Worm (Caenorhabditis elegans) whole organism, L1 larva: ENCODE results near the gene dod-20.

Experiments used
- aha-1 ChIP-seq: fragments of 150-350 bp; optimal IDR thresholded peaks from 2 replicates; lab custom pipeline; 2014; ENCODE audit warnings: missing biosample characterization, missing genetic modification characterization
- ceh-82 ChIP-seq, 3 experiments: fragments of 150-350 bp in 1 of 3; sonication (generic microtip) in 2 of 3; optimal IDR thresholded peaks; 2 replicates each; lab custom pipeline; 2014 to 2017; ENCODE audit warnings: missing biosample characterization in 3 of 3, missing genetic modification characterization in 3 of 3
- dsc-1 ChIP-seq: sonication (generic microtip); optimal IDR thresholded peaks from 2 replicates; lab custom pipeline; 2016; ENCODE audit warnings: mild to moderate bottlenecking, missing genetic modification characterization, missing compliant biosample characterization
- nhr-19 ChIP-seq: fragments of 200-800 bp; sonication (Bioruptor generic); conservative IDR thresholded peaks from 2 replicates; pipeline ENCODE4 v1.3.6; 2022; ENCODE audit warnings: missing genetic modification characterization, missing compliant biosample characterization
- nhr-237 ChIP-seq: fragments of 150-350 bp; optimal IDR thresholded peaks from 2 replicates; lab custom pipeline; 2014; ENCODE audit warnings: missing biosample characterization, missing genetic modification characterization
- snpc-4 ChIP-seq: fragments of 150-350 bp; optimal IDR thresholded peaks from 2 replicates; lab custom pipeline; 2014; ENCODE audit warnings: missing biosample characterization, missing genetic modification characterization
- tbx-2 ChIP-seq: sonication (generic microtip); optimal IDR thresholded peaks from 2 replicates; lab custom pipeline; 2016; ENCODE audit warnings: missing genetic modification characterization, missing compliant biosample characterization

ce11 chrV:472589-472988 is 50.4 kb downstream of the dod-20 start, which contains the start of gene srt-31:
- TF ChIP-seq nhr-19 (GFP tag; lab: Robert Waterston, UW): no peak
- no peak for TF ChIP-seq ceh-82 (tag; optimal IDR thresholded peaks at IDR 0.05; lab: Kevin White, UChicago)
- no peak for TF ChIP-seq dsc-1 (tag; lab: Kevin White, UChicago)
- no peak for TF ChIP-seq nhr-237 (tag; lab: Kevin White, UChicago)
- TF ChIP-seq snpc-4 (tag; lab: Kevin White, UChicago): no peak
- TF ChIP-seq aha-1: no peak
- TF ChIP-seq tbx-2 (tag; lab: Kevin White, UChicago): no peak
